Worm (Caenorhabditis elegans): ENCODE results near the gene grl-1.

ce11 chrV:5579666-5580065, 46.0 kb upstream of the grl-1 start:
- TF ChIP-seq zag-1 (tag; optimal IDR thresholded peaks at IDR 0.05) (no peak), ceh-28 (tag; optimal IDR thresholded peaks at IDR 0.05) (no peak)

All from whole organism, L3 larva.